Fruit fly (Drosophila melanogaster) whole organism, wandering third instar larva: ENCODE results near the gene Mt2.

ENCODE experiments used
- Abd-B ChIP-seq: fragments of >200 bp; optimal IDR thresholded peaks from 2 replicates; lab custom pipeline; 2017; ENCODE audit warnings: missing biosample characterization, missing genetic modification characterization
- CG32264 ChIP-seq: fragments of 200-800 bp; sonication (Bioruptor generic); optimal IDR thresholded peaks from 2 replicates; lab custom pipeline; 2016; ENCODE audit warnings: missing biosample characterization, missing genetic modification characterization
- CG9705 ChIP-seq: fragments of 200-800 bp; sonication (Bioruptor generic); optimal IDR thresholded peaks from 2 replicates; lab custom pipeline; 2018; ENCODE audit warnings: missing biosample characterization, mild to moderate bottlenecking, missing genetic modification characterization
- CrebA ChIP-seq: fragments of 200-800 bp; sonication (Bioruptor generic); optimal IDR thresholded peaks from 2 replicates; lab custom pipeline; 2016; ENCODE audit warnings: missing biosample characterization, mild to moderate bottlenecking, missing genetic modification characterization, borderline replicate concordance
- Dfd ChIP-seq: fragments of >200 bp; optimal IDR thresholded peaks from 2 replicates; lab custom pipeline; 2017; ENCODE audit warnings: missing biosample characterization, missing genetic modification characterization
- Dif ChIP-seq: fragments of 200-275, 200-300 bp; sonication (Bioruptor generic); optimal IDR thresholded peaks from 2 replicates; lab custom pipeline; 2018; ENCODE audit warnings: missing biosample characterization, missing genetic modification characterization; ENCODE audit not compliant: partially characterized antibody
- GATAd ChIP-seq: sonication (Bioruptor generic); optimal IDR thresholded peaks from 2 replicates; lab custom pipeline; 2016; ENCODE audit warnings: missing biosample characterization, missing genetic modification characterization
- HLH106 ChIP-seq: fragments of 200-800 bp; optimal IDR thresholded peaks from 3 replicates; lab custom pipeline; 2019; ENCODE audit warnings: missing biosample characterization, mild to moderate bottlenecking, missing genetic modification characterization, moderate library complexity
- Hr78 ChIP-seq: fragments of >200 bp; optimal IDR thresholded peaks from 2 replicates; lab custom pipeline; 2017; ENCODE audit warnings: missing biosample characterization, missing genetic modification characterization
- Jra ChIP-seq: sonication (Bioruptor generic); optimal IDR thresholded peaks from 2 replicates; lab custom pipeline; 2016; ENCODE audit warnings: missing biosample characterization, missing genetic modification characterization
- Mio ChIP-seq: sonication (Bioruptor generic); optimal IDR thresholded peaks from 2 replicates; lab custom pipeline; 2016; ENCODE audit warnings: missing biosample characterization, missing genetic modification characterization
- Myc ChIP-seq: fragments of >200 bp; optimal IDR thresholded peaks from 2 replicates; lab custom pipeline; 2017
- N ChIP-seq: fragments of >200 bp; optimal IDR thresholded peaks from 2 replicates; lab custom pipeline; 2018; ENCODE audit warnings: missing biosample characterization, missing external identifiers, missing genetic modification characterization
- OdsH ChIP-seq: fragments of 200-800 bp; sonication (Bioruptor generic); optimal IDR thresholded peaks from 2 replicates; lab custom pipeline; 2016; ENCODE audit warnings: missing biosample characterization, mild to moderate bottlenecking, missing genetic modification characterization
- Sp1 ChIP-seq: fragments of 200-800 bp; sonication (Bioruptor generic); optimal IDR thresholded peaks from 3 replicates; lab custom pipeline; 2019; ENCODE audit warnings: missing biosample characterization, mild to moderate bottlenecking, missing genetic modification characterization, moderate library complexity
- Vsx2 ChIP-seq: fragments of 200-300, 225-300 bp; sonication (Bioruptor generic); optimal IDR thresholded peaks from 2 replicates; lab custom pipeline; 2018; ENCODE audit warnings: missing biosample characterization, missing genetic modification characterization; ENCODE audit not compliant: partially characterized antibody
- br ChIP-seq: fragments of 200-800 bp; sonication (Bioruptor generic); optimal IDR thresholded peaks from 2 replicates; lab custom pipeline; 2016; ENCODE audit warnings: missing biosample characterization, missing genetic modification characterization
- dl ChIP-seq, 2 experiments: fragments of 175-275, 200-275 bp in 1 of 2; fragments of 200-275 bp in 1 of 2; sonication (Bioruptor generic); optimal IDR thresholded peaks; lab custom pipeline; 2018; ENCODE audit warnings: mild to moderate bottlenecking in 2 of 2, missing biosample characterization in 2 of 2, missing genetic modification characterization in 2 of 2, moderate library complexity in 2 of 2; ENCODE audit not compliant: partially characterized antibody in 2 of 2, insufficient read depth in 1 of 2
- dmrt93B ChIP-seq: fragments of 200-800 bp; sonication (Bioruptor generic); optimal IDR thresholded peaks from 2 replicates; lab custom pipeline; 2018; ENCODE audit warnings: missing biosample characterization, mild to moderate bottlenecking, missing genetic modification characterization
- foxo ChIP-seq, 2 experiments: fragments of 200-800 bp; sonication (Bioruptor generic); optimal IDR thresholded peaks; 2 replicates in 1 of 2; 3 replicates in 1 of 2; lab custom pipeline; 2016 to 2017; ENCODE audit warnings: missing biosample characterization in 2 of 2, missing genetic modification characterization in 2 of 2
- fru ChIP-seq: fragments of 200-800 bp; sonication (Bioruptor generic); optimal IDR thresholded peaks from 3 replicates; lab custom pipeline; 2016; ENCODE audit warnings: missing biosample characterization, mild to moderate bottlenecking, missing genetic modification characterization
- jim ChIP-seq: fragments of 175-275, 200-325 bp; sonication (Bioruptor generic); optimal IDR thresholded peaks from 2 replicates; lab custom pipeline; 2016; ENCODE audit warnings: missing biosample characterization, mild to moderate bottlenecking, missing genetic modification characterization
- lola ChIP-seq: fragments of >200 bp; optimal IDR thresholded peaks from 2 replicates; lab custom pipeline; 2017; ENCODE audit warnings: missing biosample characterization, missing genetic modification characterization
- pan ChIP-seq: fragments of >200 bp; optimal IDR thresholded peaks from 2 replicates; lab custom pipeline; 2017
- rgr ChIP-seq: fragments of 200-800 bp; sonication (Bioruptor generic); optimal IDR thresholded peaks from 3 replicates; lab custom pipeline; 2016; ENCODE audit warnings: missing biosample characterization, mild to moderate bottlenecking, missing genetic modification characterization
- sage ChIP-seq: fragments of 200-800 bp; sonication (Bioruptor generic); optimal IDR thresholded peaks from 2 replicates; lab custom pipeline; 2016; ENCODE audit warnings: missing biosample characterization, mild to moderate bottlenecking, missing genetic modification characterization
- sv ChIP-seq: fragments of 200-800 bp; sonication (Bioruptor generic); optimal IDR thresholded peaks from 3 replicates; lab custom pipeline; 2016; ENCODE audit warnings: missing biosample characterization, missing genetic modification characterization
- tai ChIP-seq: sonication (Bioruptor generic); optimal IDR thresholded peaks from 2 replicates; lab custom pipeline; 2016; ENCODE audit warnings: missing biosample characterization, missing genetic modification characterization
- usp ChIP-seq: fragments of >200 bp; optimal IDR thresholded peaks from 2 replicates; lab custom pipeline; 2017; ENCODE audit warnings: missing biosample characterization, missing genetic modification characterization
- woc ChIP-seq: sonication (Bioruptor generic); optimal IDR thresholded peaks from 2 replicates; lab custom pipeline; 2016; ENCODE audit warnings: missing biosample characterization, mild to moderate bottlenecking, missing genetic modification characterization

The Mt2 gene

dm6 chr2L:12096396-12096813 lies at the start of gene Mt2, which contains the start of gene CG6712:
TSS of gene Mt2 (plus strand) at chr2L:12096525.
TSS of gene CG6712 (minus strand) at chr2L:12096511.
- TF ChIP-seq Dif (GFP tag; lab: Kevin White, UChicago), result no peak
- TF ChIP-seq Dfd (GFP tag; lab: Kevin White, UChicago), result no peak
- peak; percentile 60 for TF ChIP-seq Myc (lab: Kevin White, UChicago)
- TF ChIP-seq, all 38 proteins: peak for 1

DNA sequence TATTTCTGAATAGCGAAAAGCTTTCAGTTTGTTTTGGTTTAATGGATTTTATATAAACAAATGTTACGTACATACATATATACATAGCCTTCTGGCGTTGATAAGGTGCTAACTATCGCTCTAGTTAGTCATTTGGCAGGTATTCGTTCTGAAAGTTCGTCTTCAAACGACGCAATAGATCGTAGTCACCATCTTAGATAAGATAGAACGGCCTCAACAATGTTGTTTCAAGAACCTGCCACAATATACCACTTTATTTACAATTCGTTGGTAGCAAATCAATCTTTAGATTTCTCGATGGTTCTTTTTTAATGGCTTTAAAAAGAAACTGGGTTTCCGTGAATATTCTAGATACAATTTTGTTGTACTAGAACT lies 49.5 kb upstream of the Mt2 start:
- no peak for TF ChIP-seq Vsx2 (GFP tag; lab: Kevin White, UChicago)
- no peak for TF ChIP-seq HLH106 (tag; lab: Kevin White, UChicago)
- TF ChIP-seq sage (GFP tag; lab: Kevin White, UChicago), result no peak

DNA sequence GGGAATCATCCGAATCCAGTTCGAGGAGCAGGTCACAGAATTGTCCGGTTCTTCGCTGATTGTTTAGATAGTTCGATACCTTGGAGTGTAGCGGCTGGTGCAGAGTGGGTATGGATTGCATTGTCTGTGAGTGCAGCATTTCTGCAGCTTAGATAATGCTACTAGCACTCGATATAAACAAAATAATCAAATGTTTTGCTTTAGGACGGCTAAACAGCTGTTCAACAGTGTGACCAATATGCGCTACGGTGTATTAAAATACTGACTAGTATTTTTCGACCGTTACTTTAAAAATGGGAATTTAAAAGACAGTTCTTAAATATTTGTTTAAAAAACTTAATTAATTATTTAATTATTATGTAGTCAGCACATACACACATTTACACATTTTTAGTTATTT lies 47.6 kb upstream of the Mt2 start, which contains the start of gene Plzf:
Gene Plzf (minus strand): TSS at position 196 of the 400 bp plus-strand sequence.
- no peak for TF ChIP-seq GATAd
- no peak for TF ChIP-seq Dfd (GFP tag; lab: Kevin White, UChicago)
- no peak for TF ChIP-seq tai (GFP tag; lab: Kevin White, UChicago)
- no peak for TF ChIP-seq pan (lab: Kevin White, UChicago)
- TF ChIP-seq foxo (GFP tag; optimal IDR thresholded peaks at IDR 0.05; lab: Kevin White, UChicago), result no peak
- no peak for TF ChIP-seq N
- no peak for TF ChIP-seq fru (GFP tag; lab: Kevin White, UChicago)
- no peak for TF ChIP-seq Jra (GFP tag; lab: Kevin White, UChicago)
- TF ChIP-seq Hr78, result no peak
- no peak for TF ChIP-seq lola
- TF ChIP-seq Vsx2 (GFP tag; lab: Kevin White, UChicago), result no peak
- no peak for TF ChIP-seq CrebA (GFP tag; lab: Kevin White, UChicago)
- TF ChIP-seq dmrt93B (GFP tag; lab: Kevin White, UChicago), result no peak
- no peak for TF ChIP-seq CG9705 (GFP tag; lab: Kevin White, UChicago)
- no peak for TF ChIP-seq Myc (lab: Kevin White, UChicago)
- TF ChIP-seq dl (GFP tag; optimal IDR thresholded peaks at IDR 0.05; lab: Kevin White, UChicago; ENCODE audit: insufficient read depth in 1 of 2, partially characterized antibody in 2 of 2), result no peak
- TF ChIP-seq jim, result no peak
- no peak for TF ChIP-seq Sp1 (GFP tag; lab: Kevin White, UChicago)

- no peak for TF ChIP-seq CG32264 (GFP tag; lab: Kevin White, UChicago)
- TF ChIP-seq GATAd, result no peak
- TF ChIP-seq OdsH (GFP tag; lab: Kevin White, UChicago), result no peak
These were observed 47.2 kb upstream of the Mt2 start, which contains the start of gene PLCXD for dm6 chr2L:12049133-12049532. TSS of gene PLCXD (plus strand) at chr2L:12049418.

- no peak for TF ChIP-seq jim
- TF ChIP-seq lola, result no peak
- TF ChIP-seq br, result no peak
- no peak for TF ChIP-seq rgr (GFP tag; lab: Kevin White, UChicago)
- no peak for TF ChIP-seq Vsx2 (GFP tag; lab: Kevin White, UChicago)
- no peak for TF ChIP-seq fru (GFP tag; lab: Kevin White, UChicago)
- no peak for TF ChIP-seq CG9705 (GFP tag; lab: Kevin White, UChicago)
- TF ChIP-seq Mio (GFP tag; lab: Kevin White, UChicago), result no peak
- no peak for TF ChIP-seq sv (GFP tag; lab: Kevin White, UChicago)
- no peak for TF ChIP-seq dl (GFP tag; optimal IDR thresholded peaks at IDR 0.05; lab: Kevin White, UChicago; ENCODE audit: insufficient read depth in 1 of 2, partially characterized antibody in 2 of 2)
- TF ChIP-seq dmrt93B (GFP tag; lab: Kevin White, UChicago), result no peak
- no peak for TF ChIP-seq usp (GFP tag; lab: Kevin White, UChicago)
- TF ChIP-seq woc (GFP tag; lab: Kevin White, UChicago), result no peak
- no peak for TF ChIP-seq Abd-B (GFP tag; lab: Kevin White, UChicago)
- TF ChIP-seq CG32264 (GFP tag; lab: Kevin White, UChicago), result no peak
- no peak for TF ChIP-seq CrebA (GFP tag; lab: Kevin White, UChicago)
- TF ChIP-seq pan (lab: Kevin White, UChicago), result no peak
- no peak for TF ChIP-seq Sp1 (GFP tag; lab: Kevin White, UChicago)
These were observed 43.0 kb upstream of the Mt2 start for dm6 chr2L:12053365-12053764.
